Worm (Caenorhabditis elegans) whole organism, L4 larva: ENCODE results near the gene poml-1.

Experiments
- F10B5.3 ChIP-seq: sonication (generic microtip); optimal IDR thresholded peaks from 2 replicates; lab custom pipeline; 2016; ENCODE audit warnings: mild to moderate bottlenecking, missing genetic modification characterization, missing compliant biosample characterization
- F26F4.8 ChIP-seq: fragments of 200-800 bp; sonication (Bioruptor generic); conservative IDR thresholded peaks from 2 replicates; pipeline ENCODE4 v1.3.6; 2022; ENCODE audit warnings: missing genetic modification characterization, missing compliant biosample characterization
- F37D6.2 ChIP-seq: sonication (generic microtip); optimal IDR thresholded peaks from 2 replicates; lab custom pipeline; 2016; ENCODE audit warnings: mild to moderate bottlenecking, missing genetic modification characterization, missing compliant biosample characterization
- F49E8.2 ChIP-seq: sonication (generic microtip); optimal IDR thresholded peaks from 2 replicates; lab custom pipeline; 2016; ENCODE audit warnings: missing compliant biosample characterization, mild to moderate bottlenecking, missing genetic modification characterization, borderline replicate concordance
- T26A8.4 ChIP-seq: fragments of 200-800 bp; sonication (Bioruptor generic); IDR thresholded peaks from 2 replicates; pipeline ENCODE4 v1.3.6; 2022; ENCODE audit warnings: missing genetic modification characterization, missing compliant biosample characterization
- Y5F2A.4 ChIP-seq: fragments of 200-800 bp; sonication (Bioruptor generic); optimal IDR thresholded peaks from 2 replicates; lab custom pipeline; 2018; ENCODE audit warnings: mild to moderate bottlenecking, missing genetic modification characterization, missing compliant biosample characterization
- ZK546.5 ChIP-seq, 2 experiments: sonication (generic microtip); optimal IDR thresholded peaks; 2 replicates each; lab custom pipeline; 2017; ENCODE audit warnings: missing biosample characterization in 2 of 2, missing genetic modification characterization in 2 of 2
- aly-2 ChIP-seq: sonication (generic microtip); optimal IDR thresholded peaks from 2 replicates; lab custom pipeline; 2018; ENCODE audit warnings: missing biosample characterization, missing genetic modification characterization
- ama-1 ChIP-seq: fragments of 150-350 bp; optimal IDR thresholded peaks from 2 replicates; lab custom pipeline; 2014; ENCODE audit warnings: inconsistent platforms, mixed read lengths
- ceh-32 ChIP-seq: sonication (generic microtip); optimal IDR thresholded peaks from 2 replicates; lab custom pipeline; 2016; ENCODE audit warnings: mild to moderate bottlenecking, missing genetic modification characterization, missing compliant biosample characterization; ENCODE audit not compliant: poor library complexity
- ceh-44 ChIP-seq: fragments of 200-800 bp; sonication (Bioruptor generic); IDR thresholded peaks from 2 replicates; pipeline ENCODE4 v1.3.6; 2022; ENCODE audit warnings: missing genetic modification reagents, missing genetic modification characterization, missing compliant biosample characterization
- ceh-82 ChIP-seq: sonication (generic microtip); optimal IDR thresholded peaks from 2 replicates; lab custom pipeline; 2017; ENCODE audit warnings: missing biosample characterization, missing genetic modification characterization
- ctbp-1 ChIP-seq: fragments of 200-800 bp; sonication (Bioruptor generic); IDR thresholded peaks from 2 replicates; pipeline ENCODE4 v1.3.6; 2022; ENCODE audit warnings: missing genetic modification reagents, missing genetic modification characterization, missing compliant biosample characterization
- daf-16 ChIP-seq, 3 experiments: sonication (generic microtip); optimal IDR thresholded peaks; 2 replicates each; lab custom pipeline; 2016 to 2017; ENCODE audit warnings: missing genetic modification characterization in 3 of 3, missing genetic modification reagents in 3 of 3, mild to moderate bottlenecking in 2 of 3, missing compliant biosample characterization in 2 of 3, missing biosample characterization in 1 of 3, moderate library complexity in 1 of 3
- dmd-6 ChIP-seq: fragments of 200-800 bp; sonication (Bioruptor generic); IDR thresholded peaks from 2 replicates; pipeline ENCODE4 v1.3.6; 2022; ENCODE audit warnings: missing genetic modification reagents, missing genetic modification characterization, missing compliant biosample characterization
- dmd-8 ChIP-seq: fragments of 200-800 bp; sonication (Bioruptor generic); IDR thresholded peaks from 2 replicates; pipeline ENCODE4 v1.3.6; 2022; ENCODE audit warnings: missing genetic modification characterization, missing compliant biosample characterization
- duxl-1 ChIP-seq: sonication (generic microtip); optimal IDR thresholded peaks from 2 replicates; lab custom pipeline; 2016; ENCODE audit warnings: mild to moderate bottlenecking, missing genetic modification characterization, moderate library complexity, missing compliant biosample characterization; ENCODE audit not compliant: poor library complexity
- dve-1 ChIP-seq: sonication (generic microtip); optimal IDR thresholded peaks from 2 replicates; lab custom pipeline; 2017; ENCODE audit warnings: antibody characterized with exemption, mild to moderate bottlenecking, missing genetic modification characterization, missing compliant biosample characterization; ENCODE audit not compliant: insufficient read depth
- egl-43 ChIP-seq: fragments of 200-800 bp; sonication (Bioruptor generic); IDR thresholded peaks from 2 replicates; pipeline ENCODE4 v1.3.6; 2022; ENCODE audit warnings: missing genetic modification reagents, missing genetic modification characterization, missing compliant biosample characterization
- hlh-11 ChIP-seq: fragments of 200-800 bp; sonication (Bioruptor generic); optimal IDR thresholded peaks from 2 replicates; lab custom pipeline; 2018; ENCODE audit warnings: mild to moderate bottlenecking, missing genetic modification characterization, missing compliant biosample characterization
- hlh-30 ChIP-seq: sonication (generic microtip); optimal IDR thresholded peaks from 2 replicates; lab custom pipeline; 2017; ENCODE audit warnings: antibody characterized with exemption, mild to moderate bottlenecking, missing genetic modification characterization, missing compliant biosample characterization; ENCODE audit not compliant: insufficient read depth
- lin-13 ChIP-seq: fragments of 150-350 bp; optimal IDR thresholded peaks from 2 replicates; lab custom pipeline; 2014; ENCODE audit warnings: missing biosample characterization, missing genetic modification reagents, missing genetic modification characterization
- lin-38 ChIP-seq: fragments of 200-800 bp; sonication (Bioruptor generic); IDR thresholded peaks from 2 replicates; pipeline ENCODE4 v1.3.6; 2022; ENCODE audit warnings: missing genetic modification reagents, missing genetic modification characterization, missing compliant biosample characterization
- lsy-2 ChIP-seq, 2 experiments: fragments of 150-350 bp in 1 of 2; sonication (generic microtip) in 1 of 2; optimal IDR thresholded peaks; 2 replicates each; lab custom pipeline; 2014 to 2017; ENCODE audit warnings: missing biosample characterization in 2 of 2, missing genetic modification characterization in 2 of 2
- madf-9 ChIP-seq: fragments of 200-800 bp; sonication (Bioruptor generic); conservative IDR thresholded peaks from 2 replicates; pipeline ENCODE4 v1.3.6; 2022; ENCODE audit warnings: missing genetic modification reagents, missing genetic modification characterization, missing compliant biosample characterization
- mdl-1 ChIP-seq, 2 experiments: fragments of 150-350 bp in 1 of 2; sonication (generic microtip) in 1 of 2; optimal IDR thresholded peaks; 2 replicates each; lab custom pipeline; 2014 to 2017; ENCODE audit warnings: missing biosample characterization in 2 of 2, missing genetic modification characterization in 2 of 2
- mes-2 ChIP-seq: sonication (generic microtip); optimal IDR thresholded peaks from 2 replicates; lab custom pipeline; 2016; ENCODE audit warnings: missing genotype, mild to moderate bottlenecking, missing genetic modification characterization, missing compliant biosample characterization; ENCODE audit not compliant: poor library complexity, severe bottlenecking
- nhr-10 ChIP-seq: fragments of 150-350 bp; optimal IDR thresholded peaks from 2 replicates; lab custom pipeline; 2014; ENCODE audit warnings: missing biosample characterization, missing genetic modification characterization
- nhr-111 ChIP-seq: fragments of 200-800 bp; sonication (Bioruptor generic); optimal IDR thresholded peaks from 2 replicates; lab custom pipeline; 2018; ENCODE audit warnings: mild to moderate bottlenecking, missing genetic modification characterization, missing compliant biosample characterization
- nhr-237 ChIP-seq: sonication (generic microtip); optimal IDR thresholded peaks from 2 replicates; lab custom pipeline; 2017; ENCODE audit warnings: missing biosample characterization, missing genetic modification characterization
- nhr-28 ChIP-seq: fragments of 150-350 bp; optimal IDR thresholded peaks from 2 replicates; lab custom pipeline; 2014; ENCODE audit warnings: missing biosample characterization, missing genetic modification characterization
- nhr-6 ChIP-seq: fragments of 150-350 bp; optimal IDR thresholded peaks from 2 replicates; lab custom pipeline; 2014; ENCODE audit warnings: missing biosample characterization, missing genetic modification characterization
- nhr-77 ChIP-seq: fragments of 150-350 bp; optimal IDR thresholded peaks from 2 replicates; lab custom pipeline; 2014; ENCODE audit warnings: missing biosample characterization, missing genetic modification characterization
- php-3 ChIP-seq: fragments of 200-800 bp; sonication (Bioruptor generic); IDR thresholded peaks from 2 replicates; pipeline ENCODE4 v1.3.6; 2022; ENCODE audit warnings: missing genetic modification reagents, missing genetic modification characterization, missing compliant biosample characterization
- pqm-1 ChIP-seq: sonication (generic microtip); optimal IDR thresholded peaks from 2 replicates; lab custom pipeline; 2017; ENCODE audit warnings: missing biosample characterization, missing genetic modification characterization
- rbr-2 ChIP-seq: sonication (generic microtip); optimal IDR thresholded peaks from 2 replicates; lab custom pipeline; 2016; ENCODE audit warnings: missing genotype, missing genetic modification characterization, missing compliant biosample characterization
- saeg-2 ChIP-seq: fragments of 200-800 bp; sonication (Bioruptor generic); IDR thresholded peaks from 2 replicates; pipeline ENCODE4 v1.3.6; 2022; ENCODE audit warnings: missing genetic modification reagents, missing genetic modification characterization, missing compliant biosample characterization
- sdz-12 ChIP-seq: fragments of 200-800 bp; sonication (Bioruptor generic); optimal IDR thresholded peaks from 2 replicates; lab custom pipeline; 2018; ENCODE audit warnings: mild to moderate bottlenecking, missing genetic modification characterization, missing compliant biosample characterization
- set-16 ChIP-seq: fragments of 200-800 bp; sonication (Bioruptor generic); IDR thresholded peaks from 2 replicates; pipeline ENCODE4 v1.3.6; 2022; ENCODE audit warnings: missing genetic modification reagents, missing genetic modification characterization, missing compliant biosample characterization
- skn-1 ChIP-seq: fragments of 150-350 bp; optimal IDR thresholded peaks from 2 replicates; lab custom pipeline; 2014; ENCODE audit warnings: missing biosample characterization, missing genetic modification characterization
- spr-1 ChIP-seq: sonication (generic microtip); optimal IDR thresholded peaks from 2 replicates; lab custom pipeline; 2016; ENCODE audit warnings: mild to moderate bottlenecking, missing genetic modification characterization, missing compliant biosample characterization
- tra-1 ChIP-seq: fragments of 200-800 bp; sonication (Bioruptor generic); IDR thresholded peaks from 2 replicates; pipeline ENCODE4 v1.3.6; 2022; ENCODE audit warnings: missing genetic modification reagents, missing genetic modification characterization, missing compliant biosample characterization
- unc-62 ChIP-seq, 3 experiments: fragments of 150-350 bp in 1 of 3; sonication (generic microtip); optimal IDR thresholded peaks in 2 of 3; peaks in 1 of 3; 1 replicate in 1 of 3; 2 replicates in 2 of 3; lab custom pipeline; 2014 to 2017; ENCODE audit warnings: missing biosample characterization in 3 of 3, missing genetic modification characterization in 3 of 3, missing genetic modification reagents in 3 of 3, missing genotype in 1 of 3
- zip-11 ChIP-seq: fragments of 200-800 bp; sonication (Bioruptor generic); IDR thresholded peaks from 2 replicates; pipeline ENCODE4 v1.3.6; 2022; ENCODE audit warnings: missing genetic modification characterization, missing compliant biosample characterization

poml-1 gene

ce11 chrX:13747997-13748396, 25.3 kb upstream of the poml-1 start:
- TF ChIP-seq nhr-77 (tag; lab: Kevin White, UChicago) (peak; percentile 3), hlh-30 (tag; lab: Kevin White, UChicago) (peak; percentile 12), dve-1 (tag; lab: Kevin White, UChicago) (peak; percentile 10), Y5F2A.4 (no peak), hlh-11 (tag; lab: Kevin White, UChicago) (peak; percentile 44), aly-2 (tag; lab: Kevin White, UChicago) (no peak), pqm-1 (tag; lab: Kevin White, UChicago) (peak; percentile 21), egl-43 (no peak), mdl-1 (tag; optimal IDR thresholded peaks at IDR 0.05; lab: Kevin White, UChicago) (peak in 1 of 2 experiments; percentile 45), nhr-28 (peak; percentile 66), daf-16 (GFP tag; optimal IDR thresholded peaks at IDR 0.05; lab: Kevin White, UChicago) (no peak), daf-16 (tag; optimal IDR thresholded peaks at IDR 0.05; lab: Kevin White, UChicago) (peak; percentile 81), php-3 (0 out of 2 replicates have a peak, but pooled peaks have one; percentile 14)

- TF ChIP-seq unc-62 (GFP tag; optimal IDR thresholded peaks at IDR 0.05 in 1 of 2; lab: Kevin White, UChicago) (peak in 1 of 2 experiments; percentile 10), unc-62 (tag; optimal IDR thresholded peaks at IDR 0.05; lab: Kevin White, UChicago) (no peak), lin-38 (GFP tag; lab: Robert Waterston, UW) (0 out of 2 replicates have a peak, but pooled peaks have one; percentile 15), nhr-6 (no peak), F10B5.3 (tag; lab: Kevin White, UChicago) (no peak), mes-2 (peak; percentile 36), lin-13 (GFP tag; lab: Kevin White, UChicago) (no peak), ama-1 (lab: Kevin White, UChicago) (no peak)
Observed at ce11 chrX:13746661-13747365, 24.1 kb upstream of the poml-1 start, which contains the start of gene nhr-71. TSS of gene nhr-71 (plus strand) at chrX:13747315.

- TF ChIP-seq ceh-44 (GFP tag; lab: Robert Waterston, UW) (no peak), mes-2 (no peak), dve-1 (tag; lab: Kevin White, UChicago) (peak; percentile 8), skn-1 (tag; lab: Kevin White, UChicago) (no peak), nhr-237 (tag; lab: Kevin White, UChicago) (no peak), nhr-111 (GFP tag; lab: Kevin White, UChicago) (no peak), nhr-10 (no peak), ceh-32 (tag; lab: Kevin White, UChicago) (no peak), tra-1 (GFP tag; lab: Robert Waterston, UW) (no peak), dmd-8 (GFP tag; lab: Robert Waterston, UW) (no peak), nhr-28 (peak; percentile 15), ama-1 (lab: Kevin White, UChicago) (no peak), F26F4.8 (GFP tag; lab: Robert Waterston, UW) (no peak), sdz-12 (GFP tag; lab: Kevin White, UChicago) (no peak), set-16 (GFP tag; lab: Robert Waterston, UW) (no peak), spr-1 (no peak), ceh-82 (no peak), pqm-1 (tag; lab: Kevin White, UChicago) (peak; percentile 20), nhr-77 (tag; lab: Kevin White, UChicago) (no peak), F37D6.2 (tag; lab: Kevin White, UChicago) (no peak), duxl-1 (tag; lab: Kevin White, UChicago) (no peak), dmd-6 (GFP tag; lab: Robert Waterston, UW) (peak; percentile 79), lsy-2 (tag; optimal IDR thresholded peaks at IDR 0.05; lab: Kevin White, UChicago) (no peak), hlh-11 (tag; lab: Kevin White, UChicago) (peak; percentile 70), ZK546.5 (tag; optimal IDR thresholded peaks at IDR 0.05; lab: Kevin White, UChicago) (no peak), zip-11 (no peak), ctbp-1 (GFP tag; lab: Robert Waterston, UW) (no peak), T26A8.4 (no peak), saeg-2 (GFP tag; lab: Robert Waterston, UW) (no peak), madf-9 (no peak), F49E8.2 (tag; lab: Kevin White, UChicago) (no peak), rbr-2 (no peak), hlh-30 (tag; lab: Kevin White, UChicago) (peak; percentile 42)
Observed at ce11 chrX:13746231-13746630, 23.5 kb upstream of the poml-1 start.
